Worm (Caenorhabditis elegans): Measurements from ENCODE around the gene C01G6.9.

The C01G6.9 gene

DNA sequence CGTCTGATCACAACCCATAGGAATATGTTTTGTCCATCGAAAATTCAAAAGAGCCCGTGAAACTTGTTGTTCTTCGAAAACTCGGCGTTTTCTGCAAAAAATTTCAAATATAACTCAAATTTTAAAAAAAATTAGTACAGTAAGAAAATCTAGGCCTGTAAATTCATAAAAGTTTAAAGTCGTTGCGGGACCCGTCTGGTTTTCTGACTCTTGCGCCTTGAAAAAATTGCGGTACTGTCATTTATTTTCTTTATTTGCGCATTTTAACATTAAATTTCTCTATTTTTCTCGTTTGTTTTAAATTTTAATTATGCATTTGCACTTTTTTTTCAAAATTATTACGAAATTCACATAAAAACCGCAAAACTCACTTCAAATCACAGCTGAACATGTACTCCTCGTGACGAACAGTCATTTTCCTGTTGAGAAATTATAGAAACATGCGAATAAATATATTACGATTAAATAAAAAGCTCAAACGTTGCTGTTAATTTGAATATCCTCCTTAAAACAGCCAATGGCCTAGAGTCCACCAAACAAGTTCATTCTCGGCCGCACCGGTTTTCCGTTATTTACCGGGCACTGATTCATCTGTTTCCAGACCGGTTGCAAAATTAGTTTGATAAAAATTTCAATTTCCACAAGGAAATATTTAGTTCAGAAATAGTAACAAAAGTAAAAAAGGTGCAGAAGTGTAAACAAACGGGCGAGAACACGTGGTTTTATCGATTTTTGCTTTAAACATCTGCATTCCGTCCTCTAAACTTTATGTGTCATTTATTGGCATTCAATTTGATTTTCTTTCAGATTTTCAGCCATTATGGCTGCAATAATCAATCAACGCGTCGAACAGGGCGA lies 23.7 kb upstream of the C01G6.9 start, which contains the start of the genes csa-1 and wdfy-2 (continued):
- TF ChIP-seq Y75B8A.6 (GFP tag; IDR thresholded peaks at IDR 0.05) (no peak), ZK337.2 (GFP tag; IDR thresholded peaks at IDR 0.05) (no peak), saeg-2 (GFP tag; IDR thresholded peaks at IDR 0.05) (no peak), dmd-6 (GFP tag; IDR thresholded peaks at IDR 0.05) (no peak), T20F7.1 (GFP tag; optimal IDR thresholded peaks at IDR 0.05) (no peak), mdl-1 (tag; optimal IDR thresholded peaks at IDR 0.05) (no peak), ceh-28 (tag; optimal IDR thresholded peaks at IDR 0.05) (no peak)

DNA sequence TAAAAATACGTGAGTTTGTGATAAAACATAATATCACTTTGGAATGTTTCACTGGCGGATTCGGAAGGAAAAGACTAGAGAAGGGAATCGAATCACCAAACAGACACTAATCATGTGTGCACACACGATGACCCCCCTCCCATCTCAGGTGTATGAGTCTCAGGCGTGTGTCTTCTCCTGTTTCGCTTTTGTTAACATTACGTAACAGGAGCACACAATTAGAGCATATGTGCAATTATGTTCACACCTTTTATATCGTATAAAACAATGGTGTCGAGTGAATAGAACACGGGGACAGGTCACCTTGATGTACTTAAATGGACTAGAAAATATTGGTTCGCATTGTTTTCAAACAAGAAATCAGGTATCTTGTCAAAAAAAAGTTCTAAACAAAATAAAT lies 21.2 kb upstream of the C01G6.9 start:
- TF ChIP-seq sdz-12 (GFP tag; optimal IDR thresholded peaks at IDR 0.05) (no peak), nhr-10 (tag; optimal IDR thresholded peaks at IDR 0.05) (no peak), aha-1 (tag) (peak; percentile 85)

DNA sequence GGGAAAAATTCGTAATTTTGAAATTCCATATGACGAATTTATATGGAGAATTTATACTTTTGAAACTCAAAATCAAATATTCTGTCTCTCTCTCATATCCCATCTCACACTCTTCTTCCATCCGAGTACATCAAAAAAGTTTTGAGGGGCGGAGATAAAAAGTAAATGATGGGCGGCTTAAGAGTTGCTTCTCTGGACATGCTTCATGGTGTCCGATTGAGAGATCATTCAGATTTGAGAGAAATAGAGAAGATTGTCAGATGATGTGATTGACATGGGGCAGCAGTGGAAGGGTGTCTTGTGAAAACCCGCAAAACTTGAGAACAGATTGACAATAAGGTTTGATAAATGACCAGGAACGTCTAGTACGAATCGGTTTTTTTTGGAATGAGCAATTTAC lies 20.1 kb upstream of the C01G6.9 start:
- TF ChIP-seq unc-39 (tag; optimal IDR thresholded peaks at IDR 0.05): no peak
- peak in 1 of 2 experiments; percentile 97 for TF ChIP-seq unc-62 (GFP tag; optimal IDR thresholded peaks at IDR 0.05 in 1 of 2)
- TF ChIP-seq unc-62 (tag; optimal IDR thresholded peaks at IDR 0.05): no peak
- TF ChIP-seq hlh-30 (tag; optimal IDR thresholded peaks at IDR 0.05; ENCODE audit: insufficient read depth): peak; percentile 6

- TF ChIP-seq aha-1 (tag) (peak; percentile 9), daf-12 (tag; optimal IDR thresholded peaks at IDR 0.05) (no peak)
Measured at ce11 chrII:9314733-9315132, 19.1 kb upstream of the C01G6.9 start.

DNA sequence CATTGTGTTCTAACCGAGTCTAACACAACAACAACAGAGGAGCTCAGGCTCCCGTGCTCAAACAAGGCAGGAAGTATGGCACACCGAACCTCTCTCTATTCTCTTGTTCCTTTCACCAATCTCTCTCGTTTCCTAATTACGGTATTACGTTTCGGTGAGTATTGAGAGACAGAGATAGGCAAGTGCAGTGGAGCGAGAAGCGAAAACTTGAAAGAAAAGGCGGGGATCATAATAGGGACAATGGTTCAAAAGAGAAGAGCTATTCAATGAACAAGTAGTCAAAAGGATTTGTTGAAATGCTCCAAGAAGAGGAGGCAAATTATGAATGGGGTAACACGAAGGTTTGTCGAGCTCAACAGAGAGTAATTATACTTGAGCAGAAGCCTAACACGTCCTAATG lies 17.7 kb upstream of the C01G6.9 start:
- TF ChIP-seq ctbp-1 (GFP tag; IDR thresholded peaks at IDR 0.05) (0 out of 2 replicates have a peak, but pooled peaks have one; percentile 12), nhr-6 (tag; optimal IDR thresholded peaks at IDR 0.05) (no peak)

DNA sequence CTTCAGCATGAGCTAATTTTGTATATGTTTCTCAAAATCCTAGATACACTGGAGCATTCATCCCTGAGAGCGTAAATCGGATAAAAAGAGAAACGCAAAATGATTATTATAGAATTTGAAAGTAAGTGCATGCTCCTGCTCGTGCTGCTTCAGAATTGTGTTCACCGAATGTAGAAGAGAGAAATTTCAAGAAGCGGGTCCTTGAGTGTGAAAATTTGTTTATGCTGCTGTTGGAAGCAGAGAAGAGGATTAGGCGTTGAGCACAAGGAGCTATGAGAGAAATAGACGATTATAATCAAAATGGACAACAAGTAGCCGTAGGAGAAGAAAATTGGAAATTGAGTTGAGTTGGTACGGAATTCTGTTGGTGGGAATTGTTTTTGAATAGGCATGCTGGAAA lies 16.1 kb upstream of the C01G6.9 start:
- TF ChIP-seq lin-38 (GFP tag; IDR thresholded peaks at IDR 0.05) (no peak), jun-1 (tag; optimal IDR thresholded peaks at IDR 0.05) (no peak), fkh-10 (GFP tag; optimal IDR thresholded peaks at IDR 0.05) (peak; percentile 89), ctbp-1 (GFP tag; IDR thresholded peaks at IDR 0.05) (peak; percentile 43; the same call in 1 of the 2 replicates), ama-1 (optimal IDR thresholded peaks at IDR 0.05) (no peak), D1046.2 (GFP tag; IDR thresholded peaks at IDR 0.05) (no peak), ces-1 (GFP tag; optimal IDR thresholded peaks at IDR 0.05) (peak; percentile 40), ceh-28 (tag; optimal IDR thresholded peaks at IDR 0.05) (no peak), lin-39 (tag; optimal IDR thresholded peaks at IDR 0.05) (no peak)

DNA sequence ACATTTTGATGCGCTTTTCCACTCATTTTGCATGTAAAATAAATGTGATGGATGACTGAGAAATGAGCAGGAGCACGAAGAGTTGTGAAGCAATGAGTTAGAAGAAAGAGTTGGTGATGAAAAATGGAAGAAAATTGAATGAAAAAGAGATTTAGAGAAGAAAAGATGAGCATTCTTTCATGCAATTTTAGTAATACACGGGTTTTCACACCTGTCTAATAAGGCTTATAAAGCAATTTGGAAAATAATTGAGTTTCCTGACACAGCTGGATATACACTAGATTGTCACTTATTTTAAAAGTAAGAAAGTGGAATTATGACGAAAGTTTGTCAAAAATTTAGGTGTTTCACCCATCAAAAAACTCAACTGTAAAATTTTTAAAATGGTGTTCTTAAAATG lies 15.2 kb upstream of the C01G6.9 start:
- TF ChIP-seq tag-97 (GFP tag; IDR thresholded peaks at IDR 0.05): no peak

ce11 chrII:9310204-9310603 lies 14.6 kb upstream of the C01G6.9 start, which contains the start of gene cam-1:
Gene cam-1 (minus strand): TSS chrII:9310304.
- TF ChIP-seq zip-2 (tag; optimal IDR thresholded peaks at IDR 0.05) (no peak), aha-1 (tag) (peak; percentile 71), daf-19 (GFP tag; conservative IDR thresholded peaks at IDR 0.05) (no peak)
